Worm (Caenorhabditis elegans): Measurements from ENCODE around the gene srx-90.
A peak's percentile ranks its signal among the peaks of the same experiment; 100 is the strongest.

srx-90 gene

DNA sequence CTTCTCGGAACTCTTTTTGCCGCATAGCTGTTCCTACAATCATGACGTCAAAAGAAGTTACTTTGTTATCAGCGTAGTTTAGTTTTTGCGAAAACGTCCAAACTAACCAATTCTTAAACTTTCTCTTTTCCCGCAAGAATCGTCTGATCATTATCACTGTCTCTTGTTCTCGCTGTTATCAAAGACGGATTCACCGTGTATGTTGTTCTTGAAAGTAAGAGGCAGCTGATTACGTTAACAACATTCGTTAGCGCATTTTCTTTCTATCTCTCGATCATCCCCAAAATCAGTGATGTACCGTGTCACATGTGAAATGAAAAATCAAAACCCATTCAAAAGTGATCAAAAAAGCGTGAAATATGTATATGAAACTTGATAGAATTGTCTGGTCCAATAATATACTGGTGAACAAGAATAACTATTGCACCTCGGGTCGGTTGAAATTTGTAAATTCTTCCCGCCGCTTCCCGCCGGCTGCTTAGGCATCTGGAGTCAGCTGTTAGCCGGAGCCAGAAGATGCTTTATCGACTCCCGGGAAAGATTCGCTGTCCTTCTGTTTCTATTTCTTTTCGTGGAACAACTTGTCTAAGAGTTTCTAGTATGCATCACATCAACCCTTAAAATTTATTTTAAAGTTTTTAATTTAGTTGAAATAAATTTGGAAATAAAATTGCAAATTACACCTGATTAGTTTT, 46.3 kb upstream of the srx-90 start:
- TF ChIP-seq blmp-1 (tag; optimal IDR thresholded peaks at IDR 0.05): peak; percentile 41
- TF ChIP-seq lin-32 (GFP tag; optimal IDR thresholded peaks at IDR 0.05): no peak
- peak; percentile 11 for TF ChIP-seq unc-120 (tag; optimal IDR thresholded peaks at IDR 0.05; ENCODE audit: poor library complexity, severe bottlenecking)
- no peak for TF ChIP-seq pha-4 (tag; optimal IDR thresholded peaks at IDR 0.05)
- TF ChIP-seq hlh-1 (tag; optimal IDR thresholded peaks at IDR 0.05): peak; percentile 97
- no peak for TF ChIP-seq ztf-11 (tag; optimal IDR thresholded peaks at IDR 0.05)

DNA sequence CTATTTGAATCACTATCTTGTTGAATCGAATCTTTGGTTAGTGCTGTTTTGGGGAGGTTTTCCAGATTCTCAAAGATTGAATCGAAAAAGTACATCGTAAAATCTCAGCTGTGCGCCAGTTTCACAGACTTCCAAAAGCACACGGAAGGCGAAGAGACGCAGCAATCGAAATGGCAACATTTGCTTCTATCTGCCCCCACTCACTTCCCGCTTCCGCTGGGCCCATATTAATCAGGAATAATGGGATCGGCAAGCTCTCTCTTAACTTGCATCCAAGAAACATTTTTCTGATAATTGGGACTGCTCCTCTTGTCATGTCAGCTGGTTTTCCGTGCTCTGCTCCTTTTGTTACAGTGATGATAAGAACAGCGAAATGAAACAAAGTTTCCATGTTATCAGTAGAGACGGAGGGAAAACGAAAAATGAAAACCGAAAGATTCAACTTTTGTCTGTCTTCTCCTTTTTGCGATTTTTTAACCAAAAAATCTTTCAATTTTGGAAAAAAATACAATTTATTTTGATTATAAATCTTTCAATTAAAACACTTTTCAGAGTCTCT, 45.3 kb upstream of the srx-90 start:
- TF ChIP-seq unc-120 (tag; optimal IDR thresholded peaks at IDR 0.05; ENCODE audit: poor library complexity, severe bottlenecking): peak; percentile 78
- peak; percentile 80 for TF ChIP-seq hlh-1 (tag; optimal IDR thresholded peaks at IDR 0.05)
- no peak for TF ChIP-seq snpc-4 (tag; optimal IDR thresholded peaks at IDR 0.05)

DNA sequence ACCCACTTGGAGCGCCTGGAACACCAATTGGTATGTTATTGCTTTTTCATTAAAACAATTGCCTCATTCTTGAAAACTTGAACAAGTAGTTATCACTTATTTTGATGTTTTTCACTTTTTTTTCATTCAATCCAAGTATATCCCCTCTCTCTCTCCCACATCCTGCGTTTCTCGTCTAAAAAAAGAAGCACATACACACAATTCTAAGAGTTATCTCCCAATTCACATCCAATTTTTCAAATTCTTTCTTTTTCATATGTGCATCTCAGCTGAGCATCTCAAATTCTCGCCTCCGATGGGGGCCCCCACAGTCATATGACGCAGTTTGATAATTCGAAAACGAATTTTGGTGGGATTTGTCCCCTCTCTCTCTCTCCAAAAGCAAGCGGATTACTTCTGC, 44.3 kb upstream of the srx-90 start:
- TF ChIP-seq ces-1 (GFP tag; optimal IDR thresholded peaks at IDR 0.05): peak; percentile 5
- no peak for TF ChIP-seq ztf-11 (tag; optimal IDR thresholded peaks at IDR 0.05)

DNA sequence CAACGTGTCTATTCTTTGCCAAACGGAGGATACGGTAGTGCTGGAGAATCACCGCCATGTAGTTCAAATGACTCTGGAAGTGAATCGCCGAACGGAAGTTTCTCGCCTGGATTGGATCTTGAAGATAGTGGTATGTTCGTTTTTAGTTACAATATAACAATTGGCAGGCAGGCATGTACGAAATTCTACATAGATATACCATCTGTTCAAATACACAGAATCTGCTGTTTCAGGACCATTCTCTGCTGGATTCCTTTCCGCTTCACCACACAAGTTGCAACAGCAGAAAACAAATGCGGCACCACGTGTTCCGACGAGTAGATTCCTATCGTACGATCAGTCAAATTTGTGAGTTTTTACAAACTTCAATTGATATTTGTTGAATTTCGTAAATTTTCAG, 41.4 kb upstream of the srx-90 start:
- TF ChIP-seq drap-1 (GFP tag; optimal IDR thresholded peaks at IDR 0.05) (no peak), sem-2 (GFP tag; optimal IDR thresholded peaks at IDR 0.05) (no peak), sptf-1 (tag; optimal IDR thresholded peaks at IDR 0.05) (no peak), elt-1 (tag; optimal IDR thresholded peaks at IDR 0.05; ENCODE audit: borderline replicate concordance, insufficient read depth) (no peak), pha-4 (tag; optimal IDR thresholded peaks at IDR 0.05) (no peak), ceh-39 (tag; optimal IDR thresholded peaks at IDR 0.05) (no peak)

DNA sequence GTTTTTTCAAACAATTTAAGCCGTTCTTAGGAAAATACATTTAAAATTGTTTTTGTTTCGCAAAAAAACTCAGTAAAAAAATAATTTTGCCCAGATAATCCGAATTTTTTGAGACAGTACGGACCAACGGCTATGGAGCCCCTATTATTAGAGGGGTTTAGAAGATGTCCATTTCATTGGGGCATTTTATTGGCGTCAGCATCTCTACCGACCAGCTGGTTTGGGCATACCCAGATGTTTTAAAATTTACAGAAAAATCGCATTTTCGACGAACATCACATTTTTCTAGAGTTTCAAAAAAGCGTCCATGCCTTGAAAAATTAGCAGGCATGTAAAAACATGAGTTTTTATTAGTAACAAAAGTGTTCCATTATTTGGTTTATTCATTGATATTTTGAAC, 39.6 kb upstream of the srx-90 start:
- TF ChIP-seq elt-1 (tag; optimal IDR thresholded peaks at IDR 0.05; ENCODE audit: borderline replicate concordance, insufficient read depth) (no peak), unc-120 (tag; optimal IDR thresholded peaks at IDR 0.05; ENCODE audit: poor library complexity, severe bottlenecking) (peak; percentile 31)

DNA sequence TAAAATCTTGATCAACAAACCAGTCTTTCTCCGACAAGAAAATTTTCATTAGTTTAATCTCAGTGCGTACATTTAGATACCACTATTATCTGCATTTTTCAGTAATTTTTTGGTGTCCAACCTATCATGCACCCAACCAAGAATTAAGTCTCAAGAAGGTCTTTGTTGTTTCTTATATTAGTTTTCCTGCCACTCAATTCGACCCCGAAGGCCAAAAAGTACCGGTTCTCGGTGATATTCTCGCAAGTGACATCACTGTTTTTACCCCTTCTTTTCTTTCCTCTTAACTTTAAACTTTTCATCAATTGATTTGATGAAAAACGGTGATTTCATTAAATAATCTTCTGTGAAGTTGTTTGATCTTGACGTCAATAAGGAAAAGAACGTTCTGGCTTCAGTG, 37.4 kb upstream of the srx-90 start, which contains the start of gene F38B7.2:
F38B7.2 (plus strand) TSS at position 400 of the 400 bp plus-strand sequence.
- TF ChIP-seq ceh-39 (tag; optimal IDR thresholded peaks at IDR 0.05): no peak
- TF ChIP-seq ham-2 (GFP tag; optimal IDR thresholded peaks at IDR 0.05): no peak
- no peak for TF ChIP-seq nhr-12 (tag; optimal IDR thresholded peaks at IDR 0.05)
- TF ChIP-seq mep-1 (tag; optimal IDR thresholded peaks at IDR 0.05): no peak
- no peak for TF ChIP-seq blmp-1 (tag; optimal IDR thresholded peaks at IDR 0.05)
- no peak for TF ChIP-seq drap-1 (GFP tag; optimal IDR thresholded peaks at IDR 0.05)
- no peak for TF ChIP-seq ces-1 (GFP tag; optimal IDR thresholded peaks at IDR 0.05)
- no peak for TF ChIP-seq nhr-2 (tag; optimal IDR thresholded peaks at IDR 0.05)
- TF ChIP-seq mls-2 (tag; optimal IDR thresholded peaks at IDR 0.05): no peak
- TF ChIP-seq sem-2 (GFP tag; optimal IDR thresholded peaks at IDR 0.05): no peak

DNA sequence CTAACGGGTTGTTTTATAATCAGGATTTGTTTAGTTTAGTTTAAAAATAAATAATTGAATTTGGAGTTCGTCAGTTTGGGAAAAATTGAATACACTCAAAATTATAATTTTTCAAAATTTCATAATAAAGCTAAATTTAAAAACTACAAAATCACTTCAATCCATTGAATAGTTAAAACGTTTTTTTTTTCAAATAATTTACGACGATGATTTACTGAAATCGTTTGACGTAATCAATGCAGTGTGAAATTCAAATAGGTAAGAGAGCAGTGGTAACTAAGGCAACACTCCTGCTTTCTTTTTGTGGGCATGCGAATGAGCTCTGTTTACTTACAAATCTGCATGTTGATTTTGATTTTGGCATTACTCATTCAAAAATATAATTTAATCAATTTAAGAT, 35.7 kb upstream of the srx-90 start, which contains the start of gene F38B7.10:
F38B7.10 (plus strand) TSS at position 301 of the 400 bp plus-strand sequence.
- TF ChIP-seq lsy-2 (tag; optimal IDR thresholded peaks at IDR 0.05) (no peak), elt-1 (tag; optimal IDR thresholded peaks at IDR 0.05; ENCODE audit: borderline replicate concordance, insufficient read depth) (no peak), nhr-237 (tag; optimal IDR thresholded peaks at IDR 0.05) (no peak), ceh-83 (GFP tag; optimal IDR thresholded peaks at IDR 0.05) (no peak), pha-4 (tag; optimal IDR thresholded peaks at IDR 0.05) (no peak)

DNA sequence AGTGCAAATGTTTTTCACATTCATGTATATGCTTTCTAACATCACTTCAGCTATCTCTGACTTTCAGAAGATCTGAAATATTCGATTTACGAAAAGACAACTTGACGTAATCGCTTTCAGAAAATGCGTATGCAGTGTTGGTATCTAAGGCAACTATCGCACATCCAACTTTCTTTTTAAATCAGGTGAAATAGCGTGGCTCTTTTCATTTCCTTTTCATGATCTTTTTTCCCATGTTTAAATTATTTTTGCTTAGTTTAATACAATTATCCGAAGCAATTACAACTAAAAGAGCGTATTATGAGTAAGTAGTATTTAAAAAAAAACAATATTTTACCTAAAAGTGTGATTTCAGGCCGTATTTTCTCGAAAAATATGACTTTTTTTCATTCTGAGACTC, 34.1 kb upstream of the srx-90 start, which contains the start of gene F38B7.11:
F38B7.11 (plus strand) TSS at position 301 of the 400 bp plus-strand sequence.
- no peak for TF ChIP-seq snpc-4 (tag; optimal IDR thresholded peaks at IDR 0.05)
- no peak for TF ChIP-seq bed-3 (GFP tag; optimal IDR thresholded peaks at IDR 0.05)
- TF ChIP-seq drap-1 (GFP tag; optimal IDR thresholded peaks at IDR 0.05): no peak
- no peak for TF ChIP-seq sptf-1 (tag; optimal IDR thresholded peaks at IDR 0.05)
- TF ChIP-seq mep-1 (tag; optimal IDR thresholded peaks at IDR 0.05): no peak
- TF ChIP-seq tbx-8 (GFP tag; optimal IDR thresholded peaks at IDR 0.05): no peak
- TF ChIP-seq mab-5 (tag; optimal IDR thresholded peaks at IDR 0.05): no peak
- TF ChIP-seq ztf-11 (tag; optimal IDR thresholded peaks at IDR 0.05): no peak
- TF ChIP-seq nhr-28 (tag; optimal IDR thresholded peaks at IDR 0.05): no peak
- TF ChIP-seq sem-2 (GFP tag; optimal IDR thresholded peaks at IDR 0.05): no peak
- TF ChIP-seq nhr-237 (tag; optimal IDR thresholded peaks at IDR 0.05): no peak
- no peak for TF ChIP-seq cnd-1 (tag; optimal IDR thresholded peaks at IDR 0.05)
- TF ChIP-seq lin-13 (tag; optimal IDR thresholded peaks at IDR 0.05): no peak
- TF ChIP-seq ces-1 (GFP tag; optimal IDR thresholded peaks at IDR 0.05): no peak
